Fruit fly (Drosophila melanogaster) whole organism, embryonic: Measurements from ENCODE around the gene CG33107.

Experiments
- Adf1 ChIP-seq: fragments of 200-800 bp; sonication (Bioruptor generic); IDR thresholded peaks from 2 replicates; pipeline ENCODE4 v1.3.6; 2022; ENCODE audit warnings: missing biosample characterization, missing genetic modification characterization
- Awh ChIP-seq: fragments of 200-800 bp; sonication (Bioruptor generic); IDR thresholded peaks from 2 replicates; pipeline ENCODE4, ENCODE4 v1.3.6; 2022; ENCODE audit warnings: missing biosample characterization, missing genetic modification characterization
- BtbVII ChIP-seq: fragments of 200-800 bp; sonication (Bioruptor generic); optimal IDR thresholded peaks from 3 replicates; lab custom pipeline; 2017; ENCODE audit warnings: missing biosample characterization, mild to moderate bottlenecking, missing genetic modification characterization
- CG10543 ChIP-seq: fragments of 200-800 bp; sonication (Bioruptor generic); optimal IDR thresholded peaks from 3 replicates; lab custom pipeline; 2017; ENCODE audit warnings: missing biosample characterization, mild to moderate bottlenecking, missing genetic modification characterization, moderate library complexity
- CG11398 ChIP-seq: fragments of 200-800 bp; sonication (Bioruptor generic); optimal IDR thresholded peaks from 2 replicates; lab custom pipeline; 2016; ENCODE audit warnings: missing biosample characterization, missing genetic modification characterization
- CG12219 ChIP-seq: fragments of 200-800 bp; sonication (Bioruptor generic); optimal IDR thresholded peaks from 3 replicates; lab custom pipeline; 2018; ENCODE audit warnings: missing biosample characterization, mild to moderate bottlenecking, missing genetic modification characterization
- CG1233 ChIP-seq: fragments of 200-800 bp; sonication (Bioruptor generic); optimal IDR thresholded peaks from 4 replicates; lab custom pipeline; 2018; ENCODE audit warnings: missing biosample characterization, mild to moderate bottlenecking, missing genetic modification characterization
- CG12769 ChIP-seq: fragments of 200-800 bp; sonication (Bioruptor generic); optimal IDR thresholded peaks from 2 replicates; lab custom pipeline; 2019; ENCODE audit warnings: missing biosample characterization, mild to moderate bottlenecking, missing genetic modification characterization, moderate library complexity
- CG13894 ChIP-seq: fragments of 200-800 bp; sonication (Bioruptor generic); optimal IDR thresholded peaks from 3 replicates; lab custom pipeline; 2018; ENCODE audit warnings: missing biosample characterization, mild to moderate bottlenecking, missing genetic modification characterization, moderate library complexity
- CG15269 ChIP-seq: fragments of 200-800 bp; sonication (Bioruptor generic); optimal IDR thresholded peaks from 2 replicates; lab custom pipeline; 2018; ENCODE audit warnings: missing biosample characterization, mild to moderate bottlenecking, missing genetic modification characterization, moderate library complexity
- CG3281 ChIP-seq: fragments of 200-800 bp; sonication (Bioruptor generic); optimal IDR thresholded peaks from 3 replicates; lab custom pipeline; 2017; ENCODE audit warnings: missing biosample characterization, mild to moderate bottlenecking, missing genetic modification characterization
- CG33213 ChIP-seq: fragments of 200-800 bp; sonication (Bioruptor generic); optimal IDR thresholded peaks from 3 replicates; lab custom pipeline; 2016; ENCODE audit warnings: missing biosample characterization, missing genetic modification characterization
- CG5180 ChIP-seq: fragments of 200-800 bp; sonication (Bioruptor generic); optimal IDR thresholded peaks from 3 replicates; lab custom pipeline; 2017; ENCODE audit warnings: missing biosample characterization, missing genetic modification characterization, mild to moderate bottlenecking, moderate library complexity, missing genetic modification reagents
- CG5953 ChIP-seq: fragments of 200-800 bp; sonication (Bioruptor generic); IDR thresholded peaks from 2 replicates; pipeline ENCODE4 v1.3.6; 2022; ENCODE audit warnings: missing biosample characterization, missing genetic modification characterization
- CG6813 ChIP-seq: fragments of 200-800 bp; sonication (Bioruptor generic); optimal IDR thresholded peaks from 2 replicates; lab custom pipeline; 2017; ENCODE audit warnings: missing biosample characterization, missing genetic modification characterization, mild to moderate bottlenecking, moderate library complexity, missing genetic modification reagents
- Chrac-16 ChIP-seq: fragments of 200-800 bp; sonication (Bioruptor generic); optimal IDR thresholded peaks from 3 replicates; lab custom pipeline; 2016; ENCODE audit warnings: missing biosample characterization, missing genetic modification characterization
- Doc3 ChIP-seq: fragments of 200-800 bp; sonication (Bioruptor generic); IDR thresholded peaks from 3 replicates; pipeline ENCODE4 v1.3.6; 2022; ENCODE audit warnings: missing biosample characterization, missing genetic modification characterization; ENCODE audit not compliant: partially characterized antibody
- Eip74EF ChIP-seq, 2 experiments: fragments of 200-800 bp in 1 of 2; fragments of >200 bp in 1 of 2; sonication (Bioruptor generic) in 1 of 2; optimal IDR thresholded peaks; 2 replicates each; lab custom pipeline; 2017 to 2019; ENCODE audit warnings: missing biosample characterization in 2 of 2, missing genetic modification characterization in 2 of 2, mild to moderate bottlenecking in 1 of 2, moderate library complexity in 1 of 2
- Hr51 ChIP-seq, 2 experiments: fragments of 200-800 bp; sonication (Bioruptor generic); optimal IDR thresholded peaks; 2 replicates in 1 of 2; 3 replicates in 1 of 2; lab custom pipeline; 2016 to 2018; ENCODE audit warnings: missing biosample characterization in 2 of 2, missing genetic modification characterization in 2 of 2, mild to moderate bottlenecking in 1 of 2, moderate library complexity in 1 of 2
- Kr ChIP-seq: fragments of 200-800 bp; sonication (Bioruptor generic); optimal IDR thresholded peaks from 2 replicates; lab custom pipeline; 2017; ENCODE audit warnings: missing biosample characterization, mild to moderate bottlenecking, missing genetic modification characterization
- Med ChIP-seq: fragments of 200-800 bp; sonication (Bioruptor generic); peaks from one replicate; lab custom pipeline; 2016; ENCODE audit warnings: missing biosample characterization, missing genetic modification characterization, mild to moderate bottlenecking, inconsistent platforms, moderate library complexity
- Rfx ChIP-seq: fragments of 200-800 bp; sonication (Bioruptor generic); IDR thresholded peaks from 2 replicates; pipeline ENCODE4 v1.3.6; 2022; ENCODE audit warnings: missing biosample characterization, missing genetic modification characterization
- Rx ChIP-seq: fragments of 200-800 bp; sonication (Bioruptor generic); IDR thresholded peaks from 2 replicates; pipeline ENCODE4 v1.3.6; 2022; ENCODE audit warnings: missing biosample characterization, missing genetic modification characterization
- Sin3A ChIP-seq: fragments of >200 bp; optimal IDR thresholded peaks from 2 replicates; lab custom pipeline; 2018
- Sox100B ChIP-seq: fragments of 200-800 bp; sonication (Bioruptor generic); optimal IDR thresholded peaks from 3 replicates; lab custom pipeline; 2018; ENCODE audit warnings: missing biosample characterization, mild to moderate bottlenecking, missing genetic modification characterization
- bbx ChIP-seq: fragments of 200-800 bp; sonication (Bioruptor generic); IDR thresholded peaks from 2 replicates; pipeline ENCODE4 v1.3.6; 2022; ENCODE audit warnings: missing biosample characterization, missing genetic modification characterization; ENCODE audit not compliant: partially characterized antibody
- bsh ChIP-seq, 2 experiments: fragments of 200-800 bp; sonication (Bioruptor generic); optimal IDR thresholded peaks; 2 replicates each; lab custom pipeline; 2017 to 2018; ENCODE audit warnings: mild to moderate bottlenecking in 2 of 2, missing biosample characterization in 2 of 2, missing genetic modification characterization in 2 of 2, moderate library complexity in 1 of 2
- chinmo ChIP-seq: fragments of 200-800 bp; sonication (Bioruptor generic); IDR thresholded peaks from 4 replicates; pipeline ENCODE4 v1.3.6; 2022; ENCODE audit warnings: missing biosample characterization, missing genetic modification characterization; ENCODE audit not compliant: partially characterized antibody
- chm ChIP-seq: fragments of 200-800 bp; sonication (Bioruptor generic); IDR thresholded peaks from 2 replicates; pipeline ENCODE4 v1.3.6; 2022; ENCODE audit warnings: missing biosample characterization, missing genetic modification characterization
- dmrt99B ChIP-seq: fragments of 200-800 bp; sonication (Bioruptor generic); optimal IDR thresholded peaks from 2 replicates; lab custom pipeline; 2018; ENCODE audit warnings: missing biosample characterization, mild to moderate bottlenecking, missing genetic modification characterization, moderate library complexity
- emc ChIP-seq: fragments of 200-800 bp; sonication (Bioruptor generic); optimal IDR thresholded peaks from 2 replicates; lab custom pipeline; 2016; ENCODE audit warnings: missing biosample characterization, missing genetic modification characterization
- eyg ChIP-seq: fragments of 200-800 bp; sonication (Bioruptor generic); optimal IDR thresholded peaks from 3 replicates; lab custom pipeline; 2016; ENCODE audit warnings: missing biosample characterization, missing genetic modification characterization
- fd102C ChIP-seq: fragments of 200-800 bp; sonication (Bioruptor generic); optimal IDR thresholded peaks from 2 replicates; lab custom pipeline; 2018; ENCODE audit warnings: missing biosample characterization, mild to moderate bottlenecking, missing genetic modification characterization, moderate library complexity
- fd3F ChIP-seq: fragments of 200-800 bp; sonication (Bioruptor generic); optimal IDR thresholded peaks from 2 replicates; lab custom pipeline; 2018; ENCODE audit warnings: missing biosample characterization, mild to moderate bottlenecking, missing genetic modification characterization, moderate library complexity
- fd64A ChIP-seq: fragments of 200-800 bp; sonication (Bioruptor generic); optimal IDR thresholded peaks from 3 replicates; lab custom pipeline; 2018; ENCODE audit warnings: missing biosample characterization, mild to moderate bottlenecking, missing genetic modification characterization
- grau ChIP-seq: fragments of 200-800 bp; optimal IDR thresholded peaks from 3 replicates; lab custom pipeline; 2019; ENCODE audit warnings: missing biosample characterization, mild to moderate bottlenecking, missing genetic modification characterization, moderate library complexity
- ind ChIP-seq: fragments of 200-800 bp; sonication (Bioruptor generic); optimal IDR thresholded peaks from 3 replicates; lab custom pipeline; 2016; ENCODE audit warnings: missing biosample characterization, missing genetic modification characterization
- lab ChIP-seq: fragments of 200-800 bp; sonication (Bioruptor generic); optimal IDR thresholded peaks from 3 replicates; lab custom pipeline; 2017; ENCODE audit warnings: missing biosample characterization, missing genetic modification characterization, mild to moderate bottlenecking, moderate library complexity, missing genetic modification reagents
- odd ChIP-seq: fragments of 200-800 bp; sonication (Bioruptor generic); optimal IDR thresholded peaks from 2 replicates; lab custom pipeline; 2017; ENCODE audit warnings: missing biosample characterization, mild to moderate bottlenecking, missing genetic modification characterization
- pb ChIP-seq: fragments of 200-800 bp; sonication (Bioruptor generic); optimal IDR thresholded peaks from 3 replicates; lab custom pipeline; 2016; ENCODE audit warnings: missing biosample characterization, missing genetic modification characterization
- sd ChIP-seq: fragments of 200-800 bp; sonication (Bioruptor generic); optimal IDR thresholded peaks from 3 replicates; lab custom pipeline; 2018; ENCODE audit warnings: missing biosample characterization, mild to moderate bottlenecking, missing genetic modification characterization, moderate library complexity
- wdn ChIP-seq: fragments of 200-800 bp; sonication (Bioruptor generic); IDR thresholded peaks from 2 replicates; pipeline ENCODE4 v1.3.6; 2022; ENCODE audit warnings: missing biosample characterization, missing genetic modification characterization

CG33107 gene

DNA sequence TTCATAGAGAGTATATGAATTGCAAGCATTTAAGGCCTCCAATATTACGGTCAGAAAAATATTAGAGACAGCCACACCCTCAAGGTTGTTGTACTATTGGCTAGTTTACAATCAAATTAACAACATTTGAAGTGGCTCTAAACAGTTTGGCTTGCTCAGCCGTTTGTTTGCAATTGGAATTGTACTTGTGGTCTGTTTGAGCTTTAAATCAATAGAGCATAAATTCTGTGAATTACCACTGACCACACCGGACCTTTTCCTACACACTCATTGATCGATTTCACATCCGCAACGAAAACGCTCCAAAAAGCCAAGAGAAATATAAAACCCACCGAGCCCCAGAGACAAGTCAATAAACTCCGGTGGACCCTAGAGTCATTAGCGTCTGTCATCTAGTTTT is 10.9 kb downstream of the CG33107 start (continued):
- peak; percentile 17 for TF ChIP-seq fd3F
- no peak for TF ChIP-seq Doc3 (GFP tag; lab: Robert Waterston, UW)
- TF ChIP-seq bsh (GFP tag; optimal IDR thresholded peaks at IDR 0.05; lab: Kevin White, UChicago) = peak in 1 of 2 experiments; percentile 2
- peak; percentile 56 for TF ChIP-seq CG15269 (tag; lab: Kevin White, UChicago)
- TF ChIP-seq CG12219 (GFP tag; lab: Kevin White, UChicago) = peak; percentile 38
- peak; percentile 22 for TF ChIP-seq Sox100B (GFP tag; lab: Kevin White, UChicago)
- no peak for TF ChIP-seq Rx
- no peak for TF ChIP-seq Hr51 (GFP tag; optimal IDR thresholded peaks at IDR 0.05; lab: Kevin White, UChicago)
- peak; percentile 13 for TF ChIP-seq dmrt99B (tag; lab: Kevin White, UChicago)
- TF ChIP-seq CG1233 (GFP tag; lab: Kevin White, UChicago) = peak; percentile 11
- TF ChIP-seq CG3281 (GFP tag; lab: Kevin White, UChicago) = peak; percentile 0
- TF ChIP-seq lab (GFP tag; lab: Kevin White, UChicago) = peak; percentile 51
- TF ChIP-seq ind (GFP tag; lab: Kevin White, UChicago) = no peak
- TF ChIP-seq CG10543 (GFP tag; lab: Kevin White, UChicago) = peak; percentile 24
- TF ChIP-seq Eip74EF (GFP tag; optimal IDR thresholded peaks at IDR 0.05; lab: Kevin White, UChicago) = no peak
- peak; percentile 8 for TF ChIP-seq odd (GFP tag; lab: Kevin White, UChicago)
- no peak for TF ChIP-seq Sin3A (lab: Kevin White, UChicago)
- TF ChIP-seq CG11398 (GFP tag; lab: Kevin White, UChicago) = no peak
- 0 out of 2 replicates have a peak, but pooled peaks have one; percentile 33 for TF ChIP-seq Awh (GFP tag; lab: Robert Waterston, UW)
- peak; percentile 25 for TF ChIP-seq CG6813 (GFP tag; lab: Kevin White, UChicago)
- TF ChIP-seq BtbVII = peak; percentile 36

DNA sequence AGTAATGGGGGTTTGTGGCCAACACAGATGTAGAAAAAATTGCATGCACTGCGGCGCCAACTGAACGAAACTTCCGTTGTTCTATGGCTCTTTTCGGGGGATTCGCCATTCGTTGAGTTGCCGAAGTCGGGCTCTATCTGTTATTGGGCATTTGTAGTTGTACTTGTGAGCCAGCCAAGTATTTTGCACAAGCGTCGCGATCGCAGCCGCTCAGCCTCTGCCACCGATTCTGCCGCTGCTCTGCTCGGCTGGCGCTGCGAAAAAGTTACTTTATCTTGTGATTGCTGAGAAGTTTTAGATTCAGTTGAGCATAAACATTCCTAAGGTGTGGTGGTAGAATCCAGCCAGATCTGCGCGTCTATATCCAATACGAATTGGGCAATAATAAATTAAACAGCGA is 14.6 kb downstream of the CG33107 start, which contains the start of gene CG33110:
Gene CG33110 (plus strand): TSS at position 301 of the 400 bp plus-strand sequence.
- TF ChIP-seq pb (no peak), fd102C (no peak), bbx (GFP tag; lab: Robert Waterston, UW) (no peak), CG33213 (GFP tag; lab: Kevin White, UChicago) (no peak), chinmo (GFP tag; lab: Robert Waterston, UW) (peak; percentile 90; the same call in 3 of the 4 replicates), emc (GFP tag; lab: Kevin White, UChicago) (no peak), Chrac-16 (GFP tag; lab: Kevin White, UChicago) (no peak), Rfx (GFP tag; lab: Robert Waterston, UW) (no peak), chm (GFP tag; lab: Robert Waterston, UW) (no peak), sd (tag; lab: Kevin White, UChicago) (peak; percentile 27), CG5180 (no peak), grau (tag; lab: Kevin White, UChicago) (no peak), eyg (no peak), wdn (GFP tag; lab: Robert Waterston, UW) (no peak), Adf1 (GFP tag; lab: Robert Waterston, UW) (peak; percentile 64)

DNA sequence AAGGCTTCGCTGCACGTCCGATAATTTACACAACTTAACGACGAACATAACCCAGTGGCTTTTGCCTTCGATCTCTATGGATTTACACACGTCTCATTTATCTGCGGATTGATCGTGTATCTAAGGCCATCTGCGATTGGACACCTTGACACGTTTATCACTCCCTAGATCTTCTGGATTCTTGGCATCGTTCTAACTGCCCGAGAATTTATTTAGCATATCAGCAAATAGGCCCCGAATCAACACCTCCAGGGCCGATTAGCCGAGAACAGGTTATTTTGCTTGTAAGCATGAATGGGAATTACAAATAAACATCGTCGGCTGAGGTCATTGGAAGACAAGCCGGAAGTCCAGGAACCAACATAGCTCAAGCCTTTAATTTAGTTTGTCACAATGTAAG is 16.0 kb downstream of the CG33107 start:
- TF ChIP-seq Med (GFP tag; lab: Kevin White, UChicago) = peak; percentile 24
- peak; percentile 78 for TF ChIP-seq sd (tag; lab: Kevin White, UChicago)
- TF ChIP-seq Kr (GFP tag; lab: Kevin White, UChicago) = no peak
- no peak for TF ChIP-seq fd64A (GFP tag; lab: Kevin White, UChicago)
- peak; percentile 77 for TF ChIP-seq CG12769 (tag; lab: Kevin White, UChicago)
- TF ChIP-seq CG13894 = peak; percentile 60
- TF ChIP-seq CG5953 = no peak
